Worm (Caenorhabditis elegans) whole organism, L3 larva: ENCODE measurements around the gene scpl-4.

Source experiments
- mdl-1 ChIP-seq: fragments of 150-350 bp; optimal IDR thresholded peaks from 2 replicates; lab custom pipeline; 2014; ENCODE audit warnings: missing biosample characterization, missing genetic modification characterization
- nhr-11 ChIP-seq: fragments of 150-350 bp; optimal IDR thresholded peaks from 2 replicates; lab custom pipeline; 2014; ENCODE audit warnings: missing biosample characterization, missing genetic modification characterization
- nhr-28 ChIP-seq: fragments of 150-350 bp; optimal IDR thresholded peaks from 2 replicates; lab custom pipeline; 2014; ENCODE audit warnings: missing biosample characterization, missing genetic modification characterization
- nhr-76 ChIP-seq: fragments of 150-350 bp; sonication (generic microtip); optimal IDR thresholded peaks from 5 replicates; lab custom pipeline; 2014; ENCODE audit warnings: missing biosample characterization, missing genetic modification characterization

- TF ChIP-seq nhr-76 (tag; lab: Kevin White, UChicago) (no peak), mdl-1 (tag; lab: Kevin White, UChicago) (no peak), nhr-11 (no peak), nhr-28 (tag; lab: Kevin White, UChicago) (no peak)
These were observed 30.4 kb upstream of the scpl-4 start for ce11 chrV:10568496-10568895.
